Fruit fly (Drosophila melanogaster): Measurements from ENCODE around the gene CG13659.

DNA sequence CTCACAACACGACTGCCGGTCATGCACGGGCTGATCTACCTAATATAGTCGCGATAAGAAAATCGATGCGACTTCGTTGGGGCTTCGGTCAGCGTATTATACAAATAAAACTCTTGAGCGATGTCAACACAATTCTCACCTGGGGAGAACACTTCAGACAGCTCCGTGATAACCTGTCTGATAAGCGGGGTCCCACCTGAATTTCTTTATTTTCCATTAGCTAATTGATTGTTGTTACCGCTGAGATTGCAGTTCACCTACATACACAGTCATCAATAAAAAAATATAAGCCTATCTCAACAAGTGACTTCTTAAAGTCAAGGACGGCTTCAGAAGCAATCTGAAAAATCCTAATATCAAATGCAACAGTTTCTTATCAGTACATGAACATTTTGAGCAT is 46.2 kb downstream of the CG13659 start, which contains the start of gene tobi:
- TF ChIP-seq h (optimal IDR thresholded peaks at IDR 0.05) (no peak), Myc (optimal IDR thresholded peaks at IDR 0.05) (no peak), psq (optimal IDR thresholded peaks at IDR 0.05) (no peak), ttk (optimal IDR thresholded peaks at IDR 0.05) (no peak), insv (optimal IDR thresholded peaks at IDR 0.05) (no peak)

Measured in Kc167 (cell line).